Worm (Caenorhabditis elegans) whole organism, young adult: ENCODE data around the gene C30G12.1.

Experiments used
- B0019.2 ChIP-seq: fragments of 200-800 bp; sonication (Bioruptor generic); conservative IDR thresholded peaks from 2 replicates; pipeline ENCODE4 v1.3.6; 2022; ENCODE audit warnings: missing genetic modification reagents, missing genetic modification characterization, missing compliant biosample characterization
- B0035.1 ChIP-seq: sonication (generic microtip); optimal IDR thresholded peaks from 2 replicates; lab custom pipeline; 2016; ENCODE audit warnings: missing genetic modification characterization, mild to moderate bottlenecking, missing compliant biosample characterization, missing genotype, missing genetic modification reagents
- C06A6.2 ChIP-seq: fragments of 200-800 bp; sonication (Bioruptor generic); conservative IDR thresholded peaks from 2 replicates; pipeline ENCODE4 v1.3.6; 2022; ENCODE audit warnings: missing genetic modification characterization, missing compliant biosample characterization
- F49E8.2 ChIP-seq: sonication (generic microtip); optimal IDR thresholded peaks from 3 replicates; lab custom pipeline; 2017; ENCODE audit warnings: missing genetic modification characterization, mild to moderate bottlenecking, missing compliant biosample characterization, antibody characterized with exemption, moderate library complexity; ENCODE audit not compliant: insufficient read depth
- F55B11.4 ChIP-seq: sonication (generic microtip); optimal IDR thresholded peaks from 2 replicates; lab custom pipeline; 2016; ENCODE audit warnings: missing compliant biosample characterization, missing genetic modification characterization, borderline replicate concordance; ENCODE audit not compliant: insufficient read depth
- F57C9.4 ChIP-seq: sonication (generic microtip); optimal IDR thresholded peaks from 2 replicates; lab custom pipeline; 2017; ENCODE audit warnings: mild to moderate bottlenecking, missing genetic modification characterization, missing compliant biosample characterization
- K12H6.12 ChIP-seq: fragments of 200-800 bp; sonication (Bioruptor generic); optimal IDR thresholded peaks from 2 replicates; lab custom pipeline; 2018; ENCODE audit warnings: mild to moderate bottlenecking, missing genetic modification characterization, missing compliant biosample characterization
- Y53G8AR.9 ChIP-seq: fragments of 200-800 bp; sonication (Bioruptor generic); conservative IDR thresholded peaks from 2 replicates; pipeline ENCODE4 v1.3.6; 2022; ENCODE audit warnings: missing genetic modification reagents, missing genetic modification characterization, missing compliant biosample characterization
- Y56A3A.18 ChIP-seq: fragments of 200-800 bp; sonication (Bioruptor generic); IDR thresholded peaks from 2 replicates; pipeline ENCODE4 v1.3.6; 2022; ENCODE audit warnings: missing genetic modification reagents, missing genetic modification characterization, missing compliant biosample characterization
- Y67H2A.10 ChIP-seq: fragments of 200-800 bp; sonication (Bioruptor generic); conservative IDR thresholded peaks from 2 replicates; pipeline ENCODE4 v1.3.6; 2022; ENCODE audit warnings: missing genetic modification reagents, missing genetic modification characterization, missing compliant biosample characterization
- Y79H2A.3 ChIP-seq: fragments of 200-800 bp; sonication (Bioruptor generic); conservative IDR thresholded peaks from 2 replicates; pipeline ENCODE4 v1.3.6; 2022; ENCODE audit warnings: missing genetic modification reagents, missing genetic modification characterization, missing compliant biosample characterization
- ama-1 ChIP-seq, 3 experiments: fragments of 150-350 bp in 1 of 3; sonication (generic microtip) in 2 of 3; optimal IDR thresholded peaks; 2 replicates each; lab custom pipeline; 2014 to 2018; ENCODE audit warnings: missing biosample characterization in 2 of 3, missing genetic modification characterization in 2 of 3, missing genetic modification reagents in 2 of 3
- aptf-2 ChIP-seq: fragments of 200-800 bp; sonication (Bioruptor generic); conservative IDR thresholded peaks from 2 replicates; pipeline ENCODE4 v1.3.6; 2022; ENCODE audit warnings: missing genetic modification reagents, missing genetic modification characterization, missing compliant biosample characterization
- athp-1 ChIP-seq: sonication (generic microtip); optimal IDR thresholded peaks from 2 replicates; lab custom pipeline; 2017; ENCODE audit warnings: mild to moderate bottlenecking, missing genetic modification characterization, missing compliant biosample characterization
- ceh-40 ChIP-seq: fragments of 200-800 bp; sonication (Bioruptor generic); IDR thresholded peaks from 2 replicates; pipeline ENCODE4 v1.3.6; 2022; ENCODE audit warnings: missing genetic modification characterization, missing compliant biosample characterization
- ceh-79 ChIP-seq: sonication (generic microtip); optimal IDR thresholded peaks from 2 replicates; lab custom pipeline; 2017; ENCODE audit warnings: mild to moderate bottlenecking, missing genetic modification characterization, missing compliant biosample characterization
- die-1 ChIP-seq: sonication (generic microtip); optimal IDR thresholded peaks from 2 replicates; lab custom pipeline; 2016; ENCODE audit warnings: missing genotype, mild to moderate bottlenecking, missing genetic modification characterization, missing compliant biosample characterization
- dox-1 ChIP-seq: fragments of 200-800 bp; sonication (Bioruptor generic); IDR thresholded peaks from 2 replicates; pipeline ENCODE4 v1.3.6; 2022; ENCODE audit warnings: missing genetic modification reagents, missing genetic modification characterization, missing compliant biosample characterization
- dpff-1 ChIP-seq: sonication (generic microtip); optimal IDR thresholded peaks from 2 replicates; lab custom pipeline; 2017; ENCODE audit warnings: mild to moderate bottlenecking, missing genetic modification characterization, missing compliant biosample characterization
- egrh-3 ChIP-seq: fragments of 200-800 bp; sonication (Bioruptor generic); IDR thresholded peaks from 2 replicates; pipeline ENCODE4 v1.3.6; 2022; ENCODE audit warnings: missing genetic modification reagents, missing genetic modification characterization, missing compliant biosample characterization
- ekl-4 ChIP-seq: fragments of 200-800 bp; sonication (Bioruptor generic); IDR thresholded peaks from 2 replicates; pipeline ENCODE4 v1.3.6; 2022; ENCODE audit warnings: missing genetic modification reagents, missing genetic modification characterization, missing compliant biosample characterization
- ets-4 ChIP-seq: fragments of 200-800 bp; sonication (Bioruptor generic); optimal IDR thresholded peaks from 2 replicates; lab custom pipeline; 2018; ENCODE audit warnings: mild to moderate bottlenecking, missing genetic modification characterization, missing compliant biosample characterization
- fkh-3 ChIP-seq: sonication (generic microtip); optimal IDR thresholded peaks from 2 replicates; lab custom pipeline; 2016; ENCODE audit warnings: mild to moderate bottlenecking, missing genetic modification characterization, missing compliant biosample characterization
- gei-17 ChIP-seq: fragments of 200-800 bp; sonication (Bioruptor generic); optimal IDR thresholded peaks from 2 replicates; lab custom pipeline; 2018; ENCODE audit warnings: mild to moderate bottlenecking, missing genetic modification characterization, missing compliant biosample characterization
- hlh-26 ChIP-seq: fragments of 200-800 bp; sonication (Bioruptor generic); conservative IDR thresholded peaks from 2 replicates; pipeline ENCODE4 v1.3.6; 2022; ENCODE audit warnings: missing genetic modification reagents, missing genetic modification characterization, missing compliant biosample characterization
- lin-26 ChIP-seq: fragments of 200-800 bp; sonication (Bioruptor generic); IDR thresholded peaks from 2 replicates; pipeline ENCODE4 v1.3.6; 2022; ENCODE audit warnings: missing genetic modification reagents, missing genetic modification characterization, missing compliant biosample characterization
- lin-35 ChIP-seq, 3 experiments: fragments of 150-350 bp in 2 of 3; sonication (generic microtip) in 1 of 3; optimal IDR thresholded peaks; 2 replicates each; lab custom pipeline; 2014 to 2018; ENCODE audit warnings: missing biosample characterization in 3 of 3, missing genetic modification characterization in 3 of 3, missing genetic modification reagents in 3 of 3
- lsl-1 ChIP-seq: fragments of 200-800 bp; sonication (Bioruptor generic); optimal IDR thresholded peaks from 2 replicates; lab custom pipeline; 2018; ENCODE audit warnings: mild to moderate bottlenecking, missing genetic modification characterization, moderate library complexity, missing compliant biosample characterization
- madf-10 ChIP-seq: sonication (generic microtip); optimal IDR thresholded peaks from 2 replicates; lab custom pipeline; 2016; ENCODE audit warnings: mild to moderate bottlenecking, missing genetic modification characterization, missing compliant biosample characterization
- madf-8 ChIP-seq: fragments of 200-800 bp; sonication (Bioruptor generic); conservative IDR thresholded peaks from 2 replicates; pipeline ENCODE4 v1.3.6; 2022; ENCODE audit warnings: missing genetic modification reagents, missing genetic modification characterization, missing compliant biosample characterization
- mxl-1 ChIP-seq: sonication (generic microtip); optimal IDR thresholded peaks from 2 replicates; lab custom pipeline; 2016; ENCODE audit warnings: missing genetic modification characterization, missing compliant biosample characterization
- nfya-1 ChIP-seq: sonication (generic microtip); optimal IDR thresholded peaks from 2 replicates; lab custom pipeline; 2017; ENCODE audit warnings: antibody characterized with exemption, missing compliant biosample characterization, missing genetic modification characterization, borderline replicate concordance; ENCODE audit not compliant: insufficient read depth
- nfyb-1 ChIP-seq: fragments of 200-800 bp; sonication (Bioruptor generic); IDR thresholded peaks from 2 replicates; pipeline ENCODE4 v1.3.6; 2022; ENCODE audit warnings: missing genetic modification reagents, missing genetic modification characterization, missing compliant biosample characterization
- nhr-120 ChIP-seq: fragments of 200-800 bp; sonication (Bioruptor generic); IDR thresholded peaks from 2 replicates; pipeline ENCODE4 v1.3.6; 2022; ENCODE audit warnings: missing genetic modification characterization, missing compliant biosample characterization
- pha-4 ChIP-seq: fragments of 150-350 bp; sonication (generic microtip); optimal IDR thresholded peaks from 2 replicates; lab custom pipeline; 2014; ENCODE audit warnings: missing biosample characterization, missing genetic modification reagents, missing genetic modification characterization
- rcor-1 ChIP-seq: fragments of 200-800 bp; sonication (Bioruptor generic); IDR thresholded peaks from 2 replicates; pipeline ENCODE4 v1.3.6; 2022; ENCODE audit warnings: missing genetic modification reagents, missing genetic modification characterization, missing compliant biosample characterization
- rec-8 ChIP-seq, 2 experiments: sonication (generic microtip); optimal IDR thresholded peaks; 2 replicates each; lab custom pipeline; 2016; ENCODE audit warnings: mild to moderate bottlenecking in 2 of 2, missing genetic modification characterization in 2 of 2, missing genetic modification reagents in 2 of 2, missing genotype in 2 of 2, missing biosample characterization in 1 of 2, missing compliant biosample characterization in 1 of 2, moderate library complexity in 1 of 2
- rpc-1 ChIP-seq, 2 experiments: fragments of 150-350 bp in 1 of 2; sonication (generic microtip) in 1 of 2; optimal IDR thresholded peaks; 2 replicates each; lab custom pipeline; 2014 to 2018; ENCODE audit warnings: missing biosample characterization in 1 of 2, missing genetic modification characterization in 1 of 2, missing genetic modification reagents in 1 of 2, missing genotype in 1 of 2
- sdz-38 ChIP-seq: sonication (generic microtip); optimal IDR thresholded peaks from 2 replicates; lab custom pipeline; 2016; ENCODE audit warnings: missing genotype, missing genetic modification characterization, missing compliant biosample characterization
- sea-2 ChIP-seq: fragments of 200-800 bp; sonication (Bioruptor generic); IDR thresholded peaks from 2 replicates; pipeline ENCODE4 v1.3.6; 2022; ENCODE audit warnings: missing genetic modification characterization, missing compliant biosample characterization
- snpc-1.3 ChIP-seq: sonication (generic microtip); optimal IDR thresholded peaks from 2 replicates; lab custom pipeline; 2017; ENCODE audit warnings: missing genetic modification characterization, mild to moderate bottlenecking, missing compliant biosample characterization, antibody characterized with exemption, moderate library complexity, missing genotype, missing genetic modification reagents; ENCODE audit not compliant: insufficient read depth
- somi-1 ChIP-seq: fragments of 200-800 bp; sonication (Bioruptor generic); optimal IDR thresholded peaks from 2 replicates; lab custom pipeline; 2018; ENCODE audit warnings: mild to moderate bottlenecking, missing genetic modification characterization, missing compliant biosample characterization
- tbx-9 ChIP-seq: sonication (generic microtip); optimal IDR thresholded peaks from 2 replicates; lab custom pipeline; 2016; ENCODE audit warnings: borderline replicate concordance, missing genetic modification characterization, inconsistent platforms, missing compliant biosample characterization
- tlf-1 ChIP-seq: fragments of 200-800 bp; sonication (Bioruptor generic); optimal IDR thresholded peaks from 2 replicates; lab custom pipeline; 2018; ENCODE audit warnings: mild to moderate bottlenecking, missing genetic modification characterization, missing compliant biosample characterization
- unc-62 ChIP-seq: fragments of 150-350 bp; optimal IDR thresholded peaks from 2 replicates; lab custom pipeline; 2014; ENCODE audit warnings: missing biosample characterization, missing genetic modification reagents, missing genetic modification characterization
- zfh-2 ChIP-seq: fragments of 200-800 bp; sonication (Bioruptor generic); conservative IDR thresholded peaks from 2 replicates; pipeline ENCODE4 v1.3.6; 2022; ENCODE audit warnings: missing genetic modification reagents, missing genetic modification characterization, missing compliant biosample characterization
- zim-3 ChIP-seq: sonication (generic microtip); optimal IDR thresholded peaks from 2 replicates; lab custom pipeline; 2017; ENCODE audit warnings: mild to moderate bottlenecking, missing genetic modification characterization, moderate library complexity, missing compliant biosample characterization
- ztf-26 ChIP-seq: sonication (generic microtip); optimal IDR thresholded peaks from 2 replicates; lab custom pipeline; 2017; ENCODE audit warnings: missing genetic modification characterization, missing compliant biosample characterization

Gene C30G12.1

ce11 chrII:7319471-7319870 lies 20.3 kb downstream of the C30G12.1 start (continued):
- TF ChIP-seq rec-8 (tag; optimal IDR thresholded peaks at IDR 0.05; lab: Kevin White, UChicago) = no peak
- no peak for TF ChIP-seq ama-1 (optimal IDR thresholded peaks at IDR 0.05; lab: Kevin White, UChicago)
- TF ChIP-seq ama-1 (GFP tag; optimal IDR thresholded peaks at IDR 0.05; lab: Kevin White, UChicago) = peak in 1 of 2 experiments; percentile 25
- TF ChIP-seq B0019.2 (GFP tag; lab: Robert Waterston, UW) = no peak
- no peak for TF ChIP-seq Y67H2A.10 (GFP tag; lab: Robert Waterston, UW)
- no peak for TF ChIP-seq madf-10 (tag; lab: Kevin White, UChicago)
- TF ChIP-seq dpff-1 (tag; lab: Kevin White, UChicago) = no peak
- no peak for TF ChIP-seq F49E8.2 (tag; lab: Kevin White, UChicago)
- TF ChIP-seq hlh-26 (GFP tag; lab: Robert Waterston, UW) = no peak
- TF ChIP-seq lsl-1 (GFP tag; lab: Kevin White, UChicago) = no peak
- TF ChIP-seq B0035.1 = peak; percentile 18
- TF ChIP-seq die-1 (tag; lab: Kevin White, UChicago) = no peak
- TF ChIP-seq rpc-1 (optimal IDR thresholded peaks at IDR 0.05; lab: Kevin White, UChicago) = no peak
- no peak for TF ChIP-seq rpc-1 (tag; optimal IDR thresholded peaks at IDR 0.05; lab: Kevin White, UChicago)
- no peak for TF ChIP-seq gei-17
- TF ChIP-seq fkh-3 = peak; percentile 73
- no peak for TF ChIP-seq F55B11.4
- TF ChIP-seq nfya-1 = no peak
- TF ChIP-seq madf-8 (GFP tag; lab: Robert Waterston, UW) = no peak
- peak; percentile 19 for TF ChIP-seq F57C9.4 (tag; lab: Kevin White, UChicago)
- no peak for TF ChIP-seq tlf-1 (GFP tag; lab: Kevin White, UChicago)
- TF ChIP-seq mxl-1 = no peak
- no peak for TF ChIP-seq rcor-1 (GFP tag; lab: Robert Waterston, UW)
- TF ChIP-seq ceh-79 (tag; lab: Kevin White, UChicago) = no peak
- TF ChIP-seq zfh-2 = no peak
- peak; percentile 86 for TF ChIP-seq zim-3 (tag; lab: Kevin White, UChicago)
- TF ChIP-seq ets-4 (GFP tag; lab: Kevin White, UChicago) = no peak
- no peak for TF ChIP-seq C06A6.2 (GFP tag; lab: Robert Waterston, UW)
- TF ChIP-seq snpc-1.3 (tag; lab: Kevin White, UChicago) = no peak
- TF ChIP-seq pha-4 (tag; lab: Kevin White, UChicago) = no peak
- TF ChIP-seq ztf-26 (tag; lab: Kevin White, UChicago) = no peak
- no peak for TF ChIP-seq sdz-38
- no peak for TF ChIP-seq tbx-9 (tag; lab: Kevin White, UChicago)
- no peak for TF ChIP-seq nhr-120 (GFP tag; lab: Robert Waterston, UW)
- TF ChIP-seq egrh-3 = no peak
- TF ChIP-seq unc-62 (GFP tag; lab: Kevin White, UChicago) = no peak
- TF ChIP-seq lin-35 (GFP tag; optimal IDR thresholded peaks at IDR 0.05; lab: Kevin White, UChicago) = peak in 1 of 3 experiments; percentile 14
- TF ChIP-seq athp-1 (tag; lab: Kevin White, UChicago) = peak; percentile 62
- no peak for TF ChIP-seq somi-1 (GFP tag; lab: Kevin White, UChicago)
- TF ChIP-seq K12H6.12 = peak; percentile 63
- TF ChIP-seq ceh-40 (GFP tag; lab: Robert Waterston, UW) = no peak
- no peak for TF ChIP-seq dox-1 (GFP tag; lab: Robert Waterston, UW)
- TF ChIP-seq ekl-4 = no peak
- no peak for TF ChIP-seq Y79H2A.3 (GFP tag; lab: Robert Waterston, UW)
- no peak for TF ChIP-seq Y53G8AR.9
- TF ChIP-seq aptf-2 = peak; percentile 53; the same call in 1 of the 2 replicates
- TF ChIP-seq sea-2 (GFP tag; lab: Robert Waterston, UW) = no peak
- no peak for TF ChIP-seq Y56A3A.18 (GFP tag; lab: Robert Waterston, UW)
- no peak for TF ChIP-seq lin-26
- TF ChIP-seq nfyb-1 (GFP tag; lab: Robert Waterston, UW) = peak; percentile 51; the same call in 1 of the 2 replicates
